Fruit fly (Drosophila melanogaster): ENCODE data around the gene Pvf3.

The Pvf3 gene

dm6 chr2L:7081307-7081706 lies 76.2 kb downstream of the Pvf3 start (continued):
- no peak for TF ChIP-seq CG10631 (GFP tag; optimal IDR thresholded peaks at IDR 0.05)
- TF ChIP-seq CG3032 (tag; optimal IDR thresholded peaks at IDR 0.05), result no peak
- TF ChIP-seq CG32006 (GFP tag; optimal IDR thresholded peaks at IDR 0.05), result peak; percentile 44
- TF ChIP-seq fkh (GFP tag; optimal IDR thresholded peaks at IDR 0.05), result no peak
- peak; percentile 10 for TF ChIP-seq Hr39 (GFP tag; optimal IDR thresholded peaks at IDR 0.05)
- TF ChIP-seq Eip93F (GFP tag; optimal IDR thresholded peaks at IDR 0.05), result no peak
- TF ChIP-seq Lpt (GFP tag; optimal IDR thresholded peaks at IDR 0.05), result no peak
- no peak for TF ChIP-seq Blimp-1 (GFP tag; optimal IDR thresholded peaks at IDR 0.05)
- TF ChIP-seq CG3919 (GFP tag; optimal IDR thresholded peaks at IDR 0.05), result no peak
- no peak for TF ChIP-seq Hr38 (GFP tag; optimal IDR thresholded peaks at IDR 0.05)
- no peak for TF ChIP-seq CG11294 (GFP tag; IDR thresholded peaks at IDR 0.05)
- no peak for TF ChIP-seq dsx (GFP tag; optimal IDR thresholded peaks at IDR 0.05; ENCODE audit: poor library complexity, severe bottlenecking)
- TF ChIP-seq cyc (GFP tag; optimal IDR thresholded peaks at IDR 0.05), result no peak
- TF ChIP-seq salr (GFP tag; optimal IDR thresholded peaks at IDR 0.05), result no peak
- TF ChIP-seq CG6808 (GFP tag; optimal IDR thresholded peaks at IDR 0.05), result no peak
- TF ChIP-seq fd59A (GFP tag; optimal IDR thresholded peaks at IDR 0.05), result no peak

- TF ChIP-seq Smox (GFP tag; optimal IDR thresholded peaks at IDR 0.05) (no peak), Hr39 (GFP tag; optimal IDR thresholded peaks at IDR 0.05) (no peak), CG8119 (GFP tag; IDR thresholded peaks at IDR 0.05) (no peak), CG6854 (GFP tag; optimal IDR thresholded peaks at IDR 0.05) (no peak), CG3919 (GFP tag; optimal IDR thresholded peaks at IDR 0.05) (no peak), CG10631 (GFP tag; optimal IDR thresholded peaks at IDR 0.05) (peak; percentile 23), CG6792 (GFP tag; optimal IDR thresholded peaks at IDR 0.05) (no peak), Sox15 (GFP tag; optimal IDR thresholded peaks at IDR 0.05) (no peak), Sox14 (GFP tag; optimal IDR thresholded peaks at IDR 0.05) (no peak), lz (GFP tag; optimal IDR thresholded peaks at IDR 0.05) (no peak), CG15336 (GFP tag; IDR thresholded peaks at IDR 0.05) (no peak), Eip78C (GFP tag) (peak; percentile 62), Hr38 (GFP tag; optimal IDR thresholded peaks at IDR 0.05) (no peak), Lpt (GFP tag; optimal IDR thresholded peaks at IDR 0.05) (no peak), topi (GFP tag; optimal IDR thresholded peaks at IDR 0.05) (no peak), achi (GFP tag; optimal IDR thresholded peaks at IDR 0.05) (no peak), dsx (GFP tag; optimal IDR thresholded peaks at IDR 0.05; ENCODE audit: poor library complexity, severe bottlenecking) (peak; percentile 68), CG6276 (GFP tag; optimal IDR thresholded peaks at IDR 0.05) (no peak), CG3032 (tag; optimal IDR thresholded peaks at IDR 0.05) (peak; percentile 3), CG32006 (GFP tag; optimal IDR thresholded peaks at IDR 0.05) (no peak), CG8632 (GFP tag; optimal IDR thresholded peaks at IDR 0.05) (no peak), CG10669 (GFP tag; optimal IDR thresholded peaks at IDR 0.05) (no peak), CG7368 (GFP tag; optimal IDR thresholded peaks at IDR 0.05) (no peak), Ets96B (tag; optimal IDR thresholded peaks at IDR 0.05) (peak; percentile 52)
Measured at dm6 chr2L:7076804-7077203, 80.7 kb downstream of the Pvf3 start.

dm6 chr2L:7076055-7076700 lies 81.3 kb downstream of the Pvf3 start:
- TF ChIP-seq Eip93F (GFP tag; optimal IDR thresholded peaks at IDR 0.05), result no peak
- peak; percentile 76 for TF ChIP-seq OdsH (GFP tag; optimal IDR thresholded peaks at IDR 0.05)
- peak; percentile 85 for TF ChIP-seq Eip75B (GFP tag; optimal IDR thresholded peaks at IDR 0.05)
- peak; percentile 69; the same call in 1 of the 2 replicates for TF ChIP-seq Gug (GFP tag; IDR thresholded peaks at IDR 0.05)
- TF ChIP-seq CG7368 (GFP tag; optimal IDR thresholded peaks at IDR 0.05), result peak; percentile 56
- TF ChIP-seq Sox15 (GFP tag; optimal IDR thresholded peaks at IDR 0.05), result peak; percentile 67
- TF ChIP-seq CG4318 (GFP tag; optimal IDR thresholded peaks at IDR 0.05), result peak; percentile 60
- peak; percentile 12 for TF ChIP-seq vri (GFP tag; optimal IDR thresholded peaks at IDR 0.05)
- peak; percentile 65 for TF ChIP-seq esn (GFP tag; optimal IDR thresholded peaks at IDR 0.05)
- TF ChIP-seq Met (GFP tag; optimal IDR thresholded peaks at IDR 0.05), result peak; percentile 47
- peak; percentile 44 for TF ChIP-seq CG6276 (GFP tag; optimal IDR thresholded peaks at IDR 0.05)
- peak; percentile 91 to 94 for TF ChIP-seq ss (GFP tag; optimal IDR thresholded peaks at IDR 0.05)
- peak; percentile 84 for TF ChIP-seq spab (GFP tag; optimal IDR thresholded peaks at IDR 0.05)
- TF ChIP-seq CG8319 (GFP tag; optimal IDR thresholded peaks at IDR 0.05), result peak; percentile 55
- peak; percentile 80 for TF ChIP-seq CG32006 (GFP tag; optimal IDR thresholded peaks at IDR 0.05)
- peak; percentile 94 for TF ChIP-seq Ets96B (tag; optimal IDR thresholded peaks at IDR 0.05)
- peak; percentile 36 for TF ChIP-seq dac (GFP tag; optimal IDR thresholded peaks at IDR 0.05)
- peak; percentile 42 for TF ChIP-seq CG31627 (GFP tag; optimal IDR thresholded peaks at IDR 0.05)
- peak; percentile 61 for TF ChIP-seq lz (GFP tag; optimal IDR thresholded peaks at IDR 0.05)
- peak; percentile 84 for TF ChIP-seq CG3919 (GFP tag; optimal IDR thresholded peaks at IDR 0.05)
- no peak for TF ChIP-seq Blimp-1 (GFP tag; optimal IDR thresholded peaks at IDR 0.05)
- peak; percentile 80 for TF ChIP-seq CG15336 (GFP tag; IDR thresholded peaks at IDR 0.05)
- TF ChIP-seq salr (GFP tag; optimal IDR thresholded peaks at IDR 0.05), result peak; percentile 73 to 89
- TF ChIP-seq Smox (GFP tag; optimal IDR thresholded peaks at IDR 0.05), result peak; percentile 42
- peak; percentile 94 for TF ChIP-seq CG6163 (GFP tag; IDR thresholded peaks at IDR 0.05)
